Worm (Caenorhabditis elegans): ENCODE data around the gene clec-29.

The clec-29 gene

DNA sequence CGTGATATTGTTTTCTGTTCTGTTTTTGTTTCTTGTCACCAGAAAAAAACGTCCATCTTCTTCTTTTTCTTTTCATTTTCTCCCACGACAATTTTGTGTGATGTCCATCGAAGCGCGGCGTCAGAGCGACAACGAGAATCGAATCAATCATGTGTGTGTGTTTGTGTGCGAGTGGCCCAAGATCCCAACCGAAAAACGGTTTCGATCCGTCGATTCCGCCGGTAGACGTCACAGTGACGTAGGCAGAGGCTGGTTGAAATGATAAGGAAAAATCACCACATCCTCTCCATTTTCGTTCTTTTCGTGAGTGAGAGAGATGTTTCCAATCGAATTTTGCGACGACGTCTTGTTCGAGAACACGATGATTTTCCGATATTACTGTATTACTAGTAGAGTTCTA, 41.6 kb upstream of the clec-29 start:
- TF ChIP-seq gmeb-2 (tag; optimal IDR thresholded peaks at IDR 0.05) (no peak), hlh-6 (tag; optimal IDR thresholded peaks at IDR 0.05) (no peak), fkh-10 (GFP tag; optimal IDR thresholded peaks at IDR 0.05) (no peak), sdc-2 (tag; optimal IDR thresholded peaks at IDR 0.05) (no peak), unc-86 (tag; optimal IDR thresholded peaks at IDR 0.05) (no peak), elt-2 (tag; optimal IDR thresholded peaks at IDR 0.05) (no peak), madf-2 (tag; optimal IDR thresholded peaks at IDR 0.05) (no peak), ceh-2 (tag; optimal IDR thresholded peaks at IDR 0.05) (no peak), F13H6.1 (tag; optimal IDR thresholded peaks at IDR 0.05) (no peak), pha-4 (tag; optimal IDR thresholded peaks at IDR 0.05) (no peak), ama-1 (optimal IDR thresholded peaks at IDR 0.05) (no peak), C08G9.2 (tag; optimal IDR thresholded peaks at IDR 0.05) (no peak), ahr-1 (tag; optimal IDR thresholded peaks at IDR 0.05) (no peak), eyg-1 (tag; optimal IDR thresholded peaks at IDR 0.05) (no peak), pqm-1 (tag; optimal IDR thresholded peaks at IDR 0.05) (no peak), pag-3 (tag; optimal IDR thresholded peaks at IDR 0.05; ENCODE audit: borderline replicate concordance) (no peak), Y22D7AL.16 (tag; optimal IDR thresholded peaks at IDR 0.05) (no peak), unc-3 (GFP tag; conservative IDR thresholded peaks at IDR 0.05) (no peak), unc-3 (tag; optimal IDR thresholded peaks at IDR 0.05) (no peak)

DNA sequence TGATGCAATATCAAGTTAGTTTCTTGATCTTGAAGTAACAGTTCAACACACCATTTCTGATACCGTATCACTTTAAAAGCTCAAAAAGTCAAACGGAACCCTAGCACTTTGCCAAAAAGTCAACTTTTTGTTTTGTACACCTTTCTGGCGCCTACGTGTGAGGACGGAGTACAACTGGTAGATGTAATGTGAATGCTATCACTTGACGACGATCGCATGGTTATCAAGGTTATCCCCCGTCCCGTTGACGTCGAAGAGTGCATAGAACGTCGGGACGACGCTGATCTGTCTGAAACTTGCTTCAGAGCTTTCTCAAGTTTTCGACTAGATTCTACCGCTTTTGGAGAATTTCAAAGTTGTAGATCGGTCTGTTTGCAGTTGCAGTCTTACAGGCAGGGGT, 41.0 kb upstream of the clec-29 start:
- TF ChIP-seq lim-6 (tag; optimal IDR thresholded peaks at IDR 0.05) = no peak
- no peak for TF ChIP-seq nhr-11 (tag; optimal IDR thresholded peaks at IDR 0.05)
- no peak for TF ChIP-seq dve-1 (tag; optimal IDR thresholded peaks at IDR 0.05)
- TF ChIP-seq ceh-30 (tag; optimal IDR thresholded peaks at IDR 0.05) = no peak
- TF ChIP-seq ttx-3 (tag; optimal IDR thresholded peaks at IDR 0.05) = no peak
- no peak for TF ChIP-seq ceh-22 (tag; optimal IDR thresholded peaks at IDR 0.05)
- no peak for TF ChIP-seq pros-1 (tag; optimal IDR thresholded peaks at IDR 0.05)

DNA sequence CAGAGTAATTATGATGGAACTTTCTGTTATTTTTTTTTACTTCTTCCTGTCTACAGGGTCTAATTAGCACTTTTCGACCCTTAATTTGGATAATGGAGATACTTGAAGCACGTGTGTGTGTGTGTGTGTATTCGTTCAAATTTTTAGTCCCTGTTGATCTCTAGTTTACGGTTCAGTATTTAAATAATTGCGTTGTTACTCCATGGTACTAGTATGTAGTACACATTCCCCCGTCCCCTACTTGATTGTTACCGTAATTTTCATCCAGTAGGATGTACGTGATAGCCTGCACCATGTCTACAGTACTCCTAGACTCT, 40.2 kb upstream of the clec-29 start:
- TF ChIP-seq unc-42 (tag; optimal IDR thresholded peaks at IDR 0.05) (no peak), hlh-15 (tag; optimal IDR thresholded peaks at IDR 0.05) (no peak), sox-2 (GFP tag; IDR thresholded peaks at IDR 0.05) (no peak), ceh-24 (tag; optimal IDR thresholded peaks at IDR 0.05) (no peak), nhr-11 (tag; optimal IDR thresholded peaks at IDR 0.05) (no peak), hlh-13 (GFP tag; optimal IDR thresholded peaks at IDR 0.05) (no peak)

DNA sequence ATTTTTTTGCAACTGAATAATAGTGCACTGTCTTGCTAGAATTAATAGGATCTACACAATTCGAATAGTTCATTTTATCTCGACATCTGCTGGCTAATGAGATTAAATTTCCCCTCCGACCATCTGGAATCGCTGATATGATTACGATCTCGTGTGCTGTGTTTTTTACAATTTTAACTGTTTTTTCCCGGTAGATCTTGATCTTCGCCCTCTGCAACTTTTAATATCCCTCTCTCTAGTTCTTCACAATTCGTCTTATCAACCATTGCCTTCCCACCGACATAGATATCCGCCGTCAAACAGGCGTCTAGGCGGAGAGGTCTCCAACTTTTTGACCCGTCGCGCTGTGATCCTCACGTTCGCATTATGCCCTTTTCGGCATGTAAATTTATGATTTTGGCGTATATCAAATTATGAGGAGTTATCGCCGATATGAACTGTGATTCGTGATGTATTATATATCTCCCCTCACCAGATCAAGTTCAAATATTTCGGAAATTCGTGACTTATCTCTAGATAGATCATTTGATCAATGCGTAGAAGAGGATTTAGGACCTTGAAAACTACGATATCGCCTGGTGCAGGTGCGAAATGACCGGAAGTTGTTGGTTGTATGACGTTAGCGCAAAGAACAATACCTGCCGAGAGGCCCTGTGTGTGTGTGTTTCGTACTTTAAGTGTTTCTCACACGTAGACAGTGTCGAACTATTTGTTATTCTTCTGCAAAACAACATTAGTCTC, 39.7 kb upstream of the clec-29 start:
- no peak for TF ChIP-seq C38D4.7 (GFP tag; optimal IDR thresholded peaks at IDR 0.05)
- no peak for TF ChIP-seq hlh-15 (tag; optimal IDR thresholded peaks at IDR 0.05)
- TF ChIP-seq K02D7.2 (tag; optimal IDR thresholded peaks at IDR 0.05) = no peak
- TF ChIP-seq nhr-232 (tag; optimal IDR thresholded peaks at IDR 0.05) = no peak
- no peak for TF ChIP-seq unc-3 (GFP tag; conservative IDR thresholded peaks at IDR 0.05)
- no peak for TF ChIP-seq unc-3 (tag; optimal IDR thresholded peaks at IDR 0.05)
- no peak for TF ChIP-seq elt-2 (tag; optimal IDR thresholded peaks at IDR 0.05)
- no peak for TF ChIP-seq hlh-8 (tag; optimal IDR thresholded peaks at IDR 0.05)
- TF ChIP-seq mec-3 (tag; optimal IDR thresholded peaks at IDR 0.05; ENCODE audit: borderline replicate concordance) = no peak

DNA sequence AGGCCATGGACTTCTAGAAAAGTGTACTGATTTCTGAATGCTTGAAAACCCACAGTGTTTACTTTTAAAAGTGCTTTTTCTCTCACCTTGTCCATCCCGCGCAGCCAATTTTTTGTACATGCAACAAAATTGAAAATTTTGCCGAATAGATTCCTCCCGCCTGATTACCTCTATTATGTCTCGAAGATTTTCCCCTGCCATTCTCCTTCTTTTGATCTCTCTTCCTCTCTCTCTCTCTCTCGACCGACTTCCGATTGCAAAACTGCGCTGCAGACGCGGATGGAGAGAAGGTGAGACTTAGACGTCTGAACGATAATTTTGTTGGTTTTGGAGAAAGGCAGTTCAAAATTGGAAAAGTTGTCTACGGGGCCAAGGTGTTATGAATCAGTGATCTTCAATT, 35.4 kb upstream of the clec-29 start:
- no peak for TF ChIP-seq che-1 (tag; optimal IDR thresholded peaks at IDR 0.05)
- TF ChIP-seq pha-2 (tag; optimal IDR thresholded peaks at IDR 0.05) = no peak
- no peak for TF ChIP-seq ceh-22 (tag; optimal IDR thresholded peaks at IDR 0.05)
- no peak for TF ChIP-seq ceh-6 (GFP tag; optimal IDR thresholded peaks at IDR 0.05)
- no peak for TF ChIP-seq ceh-34 (tag; optimal IDR thresholded peaks at IDR 0.05)
- no peak for TF ChIP-seq Y22D7AL.16 (tag; optimal IDR thresholded peaks at IDR 0.05)
- no peak for TF ChIP-seq nhr-11 (tag; optimal IDR thresholded peaks at IDR 0.05)
- no peak for TF ChIP-seq fkh-10 (GFP tag; optimal IDR thresholded peaks at IDR 0.05)
- TF ChIP-seq unc-42 (tag; optimal IDR thresholded peaks at IDR 0.05) = no peak
- TF ChIP-seq ceh-18 (tag; optimal IDR thresholded peaks at IDR 0.05) = no peak
- TF ChIP-seq dve-1 (tag; optimal IDR thresholded peaks at IDR 0.05) = no peak
- TF ChIP-seq fax-1 (tag; optimal IDR thresholded peaks at IDR 0.05) = no peak
- TF ChIP-seq npax-4 (tag; optimal IDR thresholded peaks at IDR 0.05) = no peak
- no peak for TF ChIP-seq ceh-31 (tag; optimal IDR thresholded peaks at IDR 0.05)
- TF ChIP-seq tbx-2 (tag; optimal IDR thresholded peaks at IDR 0.05) = no peak
- no peak for TF ChIP-seq madf-2 (tag; optimal IDR thresholded peaks at IDR 0.05)
- TF ChIP-seq ztf-16 (tag; optimal IDR thresholded peaks at IDR 0.05) = no peak
- TF ChIP-seq ceh-14 (tag; optimal IDR thresholded peaks at IDR 0.05) = no peak
- TF ChIP-seq ceh-9 (tag; optimal IDR thresholded peaks at IDR 0.05) = no peak

Measured in whole organism, late embryonic.